Fruit fly (Drosophila melanogaster) whole organism, embryonic: ENCODE measurements around the gene Cmtr1.

ENCODE experiments used
- Asciz ChIP-seq: fragments of 200-800 bp; sonication (Bioruptor generic); optimal IDR thresholded peaks from 2 replicates; lab custom pipeline; 2017; ENCODE audit warnings: missing biosample characterization, mild to moderate bottlenecking, missing genetic modification characterization, missing genetic modification reagents
- BEAF-32 ChIP-seq: fragments of 200-800 bp; sonication (Bioruptor generic); optimal IDR thresholded peaks from 3 replicates; lab custom pipeline; 2017; ENCODE audit warnings: missing biosample characterization, missing genetic modification characterization, mild to moderate bottlenecking, moderate library complexity, missing genetic modification reagents
- CG10209 ChIP-seq: fragments of 200-800 bp; sonication (Bioruptor generic); optimal IDR thresholded peaks from 3 replicates; lab custom pipeline; 2017; ENCODE audit warnings: missing biosample characterization, mild to moderate bottlenecking, missing genetic modification characterization, missing genetic modification reagents
- CG10267 ChIP-seq: fragments of 200-800 bp; sonication (Bioruptor generic); optimal IDR thresholded peaks from 2 replicates; lab custom pipeline; 2018; ENCODE audit warnings: missing biosample characterization, mild to moderate bottlenecking, missing genetic modification characterization, moderate library complexity
- CG12071 ChIP-seq: fragments of 200-800 bp; sonication (Bioruptor generic); optimal IDR thresholded peaks from 3 replicates; lab custom pipeline; 2018; ENCODE audit warnings: missing biosample characterization, mild to moderate bottlenecking, missing genetic modification characterization
- CG15514 ChIP-seq: fragments of 200-800 bp; sonication (Bioruptor generic); optimal IDR thresholded peaks from 3 replicates; lab custom pipeline; 2017; ENCODE audit warnings: missing biosample characterization, missing genetic modification characterization, mild to moderate bottlenecking, moderate library complexity, missing genetic modification reagents
- CG1603 ChIP-seq: fragments of 200-800 bp; sonication (Bioruptor generic); optimal IDR thresholded peaks from 2 replicates; lab custom pipeline; 2019; ENCODE audit warnings: missing biosample characterization, mild to moderate bottlenecking, missing genetic modification characterization, moderate library complexity
- CG17829 ChIP-seq: fragments of 200-800 bp; optimal IDR thresholded peaks from 2 replicates; lab custom pipeline; 2019; ENCODE audit warnings: missing biosample characterization, mild to moderate bottlenecking, missing genetic modification characterization, moderate library complexity
- CG34376 ChIP-seq: fragments of 200-800 bp; sonication (Bioruptor generic); optimal IDR thresholded peaks from 2 replicates; lab custom pipeline; 2018; ENCODE audit warnings: missing biosample characterization, mild to moderate bottlenecking, missing genetic modification characterization
- CG6175 ChIP-seq: fragments of 200-800 bp; sonication (Bioruptor generic); IDR thresholded peaks from 3 replicates; pipeline ENCODE4 v1.3.6; 2022; ENCODE audit warnings: missing biosample characterization, missing genetic modification characterization
- CG6272 ChIP-seq: fragments of 200-800 bp; sonication (Bioruptor generic); IDR thresholded peaks from 2 replicates; pipeline ENCODE4 v1.3.6; 2022; ENCODE audit warnings: missing biosample characterization, missing genetic modification characterization
- CG7963 ChIP-seq: fragments of 200-800 bp; sonication (Bioruptor generic); IDR thresholded peaks from 3 replicates; pipeline ENCODE4 v1.3.6; 2022; ENCODE audit warnings: missing biosample characterization, missing genetic modification characterization; ENCODE audit not compliant: partially characterized antibody
- CG9797 ChIP-seq: fragments of 200-800 bp; sonication (Bioruptor generic); optimal IDR thresholded peaks from 3 replicates; lab custom pipeline; 2018; ENCODE audit warnings: missing biosample characterization, mild to moderate bottlenecking, missing genetic modification characterization
- Camta ChIP-seq: fragments of 200-800 bp; sonication (Bioruptor generic); optimal IDR thresholded peaks from 2 replicates; lab custom pipeline; 2016; ENCODE audit warnings: missing biosample characterization, missing genetic modification characterization
- Deaf1 ChIP-seq: fragments of 200-800 bp; optimal IDR thresholded peaks from 3 replicates; lab custom pipeline; 2019; ENCODE audit warnings: missing biosample characterization, mild to moderate bottlenecking, missing genetic modification characterization, moderate library complexity
- HLH4C ChIP-seq: fragments of 200-800 bp; sonication (Bioruptor generic); IDR thresholded peaks from 3 replicates; pipeline ENCODE4 v1.3.6; 2022; ENCODE audit warnings: missing biosample characterization, missing genetic modification characterization; ENCODE audit not compliant: partially characterized antibody
- HLH54F ChIP-seq: fragments of 200-800 bp; sonication (Bioruptor generic); optimal IDR thresholded peaks from 3 replicates; lab custom pipeline; 2016; ENCODE audit warnings: missing biosample characterization, missing genetic modification characterization
- HmgZ ChIP-seq: fragments of 200-800 bp; sonication (Bioruptor generic); optimal IDR thresholded peaks from 2 replicates; lab custom pipeline; 2018; ENCODE audit warnings: missing biosample characterization, mild to moderate bottlenecking, missing genetic modification characterization
- Med ChIP-seq: fragments of 200-800 bp; sonication (Bioruptor generic); peaks from one replicate; lab custom pipeline; 2016; ENCODE audit warnings: missing biosample characterization, missing genetic modification characterization, mild to moderate bottlenecking, inconsistent platforms, moderate library complexity
- Mes4 ChIP-seq: fragments of 200-800 bp; sonication (Bioruptor generic); optimal IDR thresholded peaks from 2 replicates; lab custom pipeline; 2016; ENCODE audit warnings: missing biosample characterization, missing genetic modification characterization
- Nf-YB ChIP-seq: fragments of 200-800 bp; sonication (Bioruptor generic); optimal IDR thresholded peaks from 3 replicates; lab custom pipeline; 2019; ENCODE audit warnings: missing biosample characterization, mild to moderate bottlenecking, missing genetic modification characterization, moderate library complexity
- Oaz ChIP-seq: fragments of 200-800 bp; sonication (Bioruptor generic); IDR thresholded peaks from 2 replicates; pipeline ENCODE4 v1.3.6; 2022; ENCODE audit warnings: missing biosample characterization, missing genetic modification characterization
- Ptx1 ChIP-seq: fragments of 200-800 bp; sonication (Bioruptor generic); IDR thresholded peaks from 2 replicates; pipeline ENCODE4 v1.3.6; 2022; ENCODE audit warnings: missing biosample characterization, missing genetic modification characterization
- Rx ChIP-seq: fragments of 200-800 bp; sonication (Bioruptor generic); IDR thresholded peaks from 2 replicates; pipeline ENCODE4 v1.3.6; 2022; ENCODE audit warnings: missing biosample characterization, missing genetic modification characterization
- Spps ChIP-seq: fragments of 200-800 bp; sonication (Bioruptor generic); optimal IDR thresholded peaks from 2 replicates; lab custom pipeline; 2018; ENCODE audit warnings: missing biosample characterization, mild to moderate bottlenecking, missing genetic modification characterization
- Sry-δ ChIP-seq: fragments of 200-800 bp; sonication (Bioruptor generic); optimal IDR thresholded peaks from 2 replicates; lab custom pipeline; 2016; ENCODE audit warnings: missing biosample characterization, missing genetic modification characterization
- Vsx1 ChIP-seq: fragments of 200-800 bp; sonication (Bioruptor generic); optimal IDR thresholded peaks from 2 replicates; lab custom pipeline; 2017; ENCODE audit warnings: missing biosample characterization, mild to moderate bottlenecking, missing genetic modification characterization, missing genetic modification reagents
- bsh ChIP-seq, 2 experiments: fragments of 200-800 bp; sonication (Bioruptor generic); optimal IDR thresholded peaks; 2 replicates each; lab custom pipeline; 2017 to 2018; ENCODE audit warnings: mild to moderate bottlenecking in 2 of 2, missing biosample characterization in 2 of 2, missing genetic modification characterization in 2 of 2, moderate library complexity in 1 of 2
- crol ChIP-seq: fragments of 200-800 bp; sonication (Bioruptor generic); IDR thresholded peaks from 2 replicates; pipeline ENCODE4 v1.3.6; 2022; ENCODE audit warnings: missing biosample characterization, missing genetic modification characterization
- dan ChIP-seq: fragments of 200-800 bp; sonication (Bioruptor generic); IDR thresholded peaks from 2 replicates; pipeline ENCODE4 v1.3.6; 2022; ENCODE audit warnings: missing biosample characterization, missing genetic modification characterization
- eyg ChIP-seq: fragments of 200-800 bp; sonication (Bioruptor generic); optimal IDR thresholded peaks from 3 replicates; lab custom pipeline; 2016; ENCODE audit warnings: missing biosample characterization, missing genetic modification characterization
- fru ChIP-seq: fragments of >200 bp; optimal IDR thresholded peaks from 2 replicates; lab custom pipeline; 2017
- gfzf ChIP-seq: fragments of 200-800 bp; sonication (Bioruptor generic); optimal IDR thresholded peaks from 2 replicates; lab custom pipeline; 2016; ENCODE audit warnings: missing biosample characterization, mild to moderate bottlenecking, missing genetic modification characterization, moderate library complexity
- grau ChIP-seq: fragments of 200-800 bp; optimal IDR thresholded peaks from 3 replicates; lab custom pipeline; 2019; ENCODE audit warnings: missing biosample characterization, mild to moderate bottlenecking, missing genetic modification characterization, moderate library complexity
- gsb ChIP-seq: fragments of 200-800 bp; sonication (Bioruptor generic); IDR thresholded peaks from 2 replicates; pipeline ENCODE4 v1.3.6; 2022; ENCODE audit warnings: missing biosample characterization, missing genetic modification characterization
- jumu ChIP-seq: fragments of 200-800 bp; sonication (Bioruptor generic); optimal IDR thresholded peaks from 3 replicates; lab custom pipeline; 2016; ENCODE audit warnings: missing biosample characterization, missing genetic modification characterization
- kay ChIP-seq: fragments of 200-800 bp; sonication (Bioruptor generic); optimal IDR thresholded peaks from 2 replicates; lab custom pipeline; 2016; ENCODE audit warnings: missing biosample characterization, missing genetic modification characterization
- mld ChIP-seq: fragments of 200-800 bp; sonication (Bioruptor generic); IDR thresholded peaks from 3 replicates; pipeline ENCODE4 v1.3.6; 2022; ENCODE audit warnings: missing biosample characterization, missing genetic modification characterization; ENCODE audit not compliant: partially characterized antibody
- otp ChIP-seq: fragments of 200-800 bp; sonication (Bioruptor generic); IDR thresholded peaks from 3 replicates; pipeline ENCODE4, ENCODE4 v1.3.6; 2022; ENCODE audit warnings: missing biosample characterization, missing genetic modification characterization
- pfk ChIP-seq: fragments of 200-800 bp; sonication (Bioruptor generic); optimal IDR thresholded peaks from 2 replicates; lab custom pipeline; 2018; ENCODE audit warnings: missing biosample characterization, mild to moderate bottlenecking, missing genetic modification characterization, moderate library complexity
- phol ChIP-seq: fragments of 200-800 bp; sonication (Bioruptor generic); optimal IDR thresholded peaks from 3 replicates; lab custom pipeline; 2018; ENCODE audit warnings: missing biosample characterization, mild to moderate bottlenecking, missing genetic modification characterization, moderate library complexity
- pzg ChIP-seq: fragments of 200-800 bp; sonication (Bioruptor generic); optimal IDR thresholded peaks from 3 replicates; lab custom pipeline; 2018; ENCODE audit warnings: missing biosample characterization, mild to moderate bottlenecking, missing genetic modification characterization, moderate library complexity
- repo ChIP-seq: fragments of 200-800 bp; sonication (Bioruptor generic); optimal IDR thresholded peaks from 2 replicates; lab custom pipeline; 2016; ENCODE audit warnings: missing biosample characterization, missing genetic modification characterization
- sqz ChIP-seq: fragments of 200-800 bp; sonication (Bioruptor generic); optimal IDR thresholded peaks from 3 replicates; lab custom pipeline; 2018; ENCODE audit warnings: missing biosample characterization, mild to moderate bottlenecking, missing genetic modification characterization
- sr ChIP-seq: fragments of 200-800 bp; sonication (Bioruptor generic); IDR thresholded peaks from 3 replicates; pipeline ENCODE4 v1.3.6; 2022; ENCODE audit warnings: missing biosample characterization, missing genetic modification characterization
- ssp ChIP-seq: fragments of 200-800 bp; sonication (Bioruptor generic); IDR thresholded peaks from 2 replicates; pipeline ENCODE4 v1.3.6; 2022; ENCODE audit warnings: missing biosample characterization, missing genetic modification characterization
- tna ChIP-seq: fragments of 200-800 bp; sonication (Bioruptor generic); IDR thresholded peaks from 2 replicates; pipeline ENCODE4 v1.3.6; 2022; ENCODE audit warnings: missing biosample characterization, missing genetic modification characterization; ENCODE audit not compliant: partially characterized antibody
- trem ChIP-seq: fragments of 200-800 bp; optimal IDR thresholded peaks from 3 replicates; lab custom pipeline; 2019; ENCODE audit warnings: missing biosample characterization, mild to moderate bottlenecking, missing genetic modification characterization, moderate library complexity
- unc-4 ChIP-seq: fragments of 200-800 bp; sonication (Bioruptor generic); IDR thresholded peaks from 2 replicates; pipeline ENCODE4 v1.3.6; 2022; ENCODE audit warnings: missing biosample characterization, missing genetic modification characterization; ENCODE audit not compliant: partially characterized antibody
- z ChIP-seq: fragments of 200-800 bp; sonication (Bioruptor generic); IDR thresholded peaks from 3 replicates; pipeline ENCODE4 v1.3.6; 2022; ENCODE audit warnings: missing biosample characterization, missing genetic modification characterization

Cmtr1 gene

DNA sequence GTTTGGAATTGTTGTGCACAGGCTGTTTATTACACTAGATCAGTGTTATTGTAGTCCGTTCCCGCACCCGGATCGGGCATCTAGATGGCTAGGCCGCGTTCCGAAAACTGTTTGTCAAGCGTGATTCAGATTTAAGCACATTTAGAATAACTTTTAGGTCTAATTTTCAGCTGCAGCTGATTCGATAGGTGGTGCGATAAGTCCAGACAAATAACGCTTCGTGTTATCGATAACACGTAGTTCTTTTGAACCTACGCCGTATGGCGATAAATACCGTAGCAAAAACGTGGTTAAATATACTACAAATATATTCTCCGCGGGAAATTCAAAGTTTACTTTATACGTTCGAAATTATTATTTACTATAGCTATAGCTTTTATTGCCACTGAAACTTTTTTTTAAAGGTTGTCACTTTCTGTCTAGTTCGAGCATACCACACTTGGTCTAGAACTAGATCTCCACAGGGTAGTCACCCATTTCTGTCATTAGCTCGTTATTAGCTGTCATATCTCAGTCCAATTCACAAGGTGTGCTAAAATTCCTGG, at the start of gene Cmtr1, which contains the start of gene CG15375:
TSS of gene Cmtr1 (minus strand) at position 208 of the 545 bp plus-strand sequence.
TSS of gene CG15375 (plus strand) at position 495 of the 545 bp plus-strand sequence.
- TF ChIP-seq Nf-YB (GFP tag; lab: Kevin White, UChicago) (no peak), fru (no peak), CG9797 (GFP tag; lab: Kevin White, UChicago) (peak; percentile 35), Asciz (GFP tag; lab: Kevin White, UChicago) (no peak), CG10267 (tag; lab: Kevin White, UChicago) (peak; percentile 37), Spps (tag; lab: Kevin White, UChicago) (no peak), unc-4 (peak; percentile 81), CG17829 (no peak), BEAF-32 (GFP tag; lab: Kevin White, UChicago) (peak; percentile 76), jumu (no peak), Deaf1 (tag; lab: Kevin White, UChicago) (no peak), mld (GFP tag; lab: Robert Waterston, UW) (peak; percentile 71; the same call in 2 of the 3 replicates), repo (GFP tag; lab: Kevin White, UChicago) (no peak), CG10209 (GFP tag; lab: Kevin White, UChicago) (no peak), sr (GFP tag; lab: Robert Waterston, UW) (no peak), pfk (no peak), HLH54F (no peak), trem (tag; lab: Kevin White, UChicago) (peak; percentile 35), Rx (GFP tag; lab: Robert Waterston, UW) (no peak), phol (no peak), Ptx1 (GFP tag; lab: Robert Waterston, UW) (no peak), HLH4C (GFP tag; lab: Robert Waterston, UW) (peak; percentile 82), CG7963 (GFP tag; lab: Robert Waterston, UW) (peak; percentile 74), eyg (GFP tag; lab: Kevin White, UChicago) (no peak), otp (GFP tag; lab: Robert Waterston, UW) (no peak), Camta (GFP tag; lab: Kevin White, UChicago) (no peak), Med (GFP tag; lab: Kevin White, UChicago) (peak; percentile 25), CG12071 (GFP tag; lab: Kevin White, UChicago) (no peak), CG6272 (GFP tag; lab: Robert Waterston, UW) (no peak), bsh (GFP tag; optimal IDR thresholded peaks at IDR 0.05; lab: Kevin White, UChicago) (no peak), kay (GFP tag; lab: Kevin White, UChicago) (no peak), Oaz (no peak), ssp (GFP tag; lab: Robert Waterston, UW) (no peak), CG6175 (GFP tag; lab: Robert Waterston, UW) (no peak), grau (tag; lab: Kevin White, UChicago) (no peak), CG34376 (GFP tag; lab: Kevin White, UChicago) (no peak), gsb (GFP tag; lab: Robert Waterston, UW) (no peak), pzg (GFP tag; lab: Kevin White, UChicago) (peak; percentile 80), crol (no peak), Sry-δ (GFP tag; lab: Kevin White, UChicago) (peak; percentile 78), sqz (GFP tag; lab: Kevin White, UChicago) (no peak), dan (GFP tag; lab: Robert Waterston, UW) (no peak), Vsx1 (GFP tag; lab: Kevin White, UChicago) (no peak), CG1603 (tag; lab: Kevin White, UChicago) (peak; percentile 57), HmgZ (tag; lab: Kevin White, UChicago) (peak; percentile 7), z (GFP tag; lab: Robert Waterston, UW) (no peak), tna (peak; percentile 75), gfzf (peak; percentile 67), CG15514 (GFP tag; lab: Kevin White, UChicago) (peak; percentile 98), Mes4 (GFP tag; lab: Kevin White, UChicago) (no peak)
